Worm (Caenorhabditis elegans): ENCODE results near the gene F14F3.5.

The F14F3.5 gene

DNA sequence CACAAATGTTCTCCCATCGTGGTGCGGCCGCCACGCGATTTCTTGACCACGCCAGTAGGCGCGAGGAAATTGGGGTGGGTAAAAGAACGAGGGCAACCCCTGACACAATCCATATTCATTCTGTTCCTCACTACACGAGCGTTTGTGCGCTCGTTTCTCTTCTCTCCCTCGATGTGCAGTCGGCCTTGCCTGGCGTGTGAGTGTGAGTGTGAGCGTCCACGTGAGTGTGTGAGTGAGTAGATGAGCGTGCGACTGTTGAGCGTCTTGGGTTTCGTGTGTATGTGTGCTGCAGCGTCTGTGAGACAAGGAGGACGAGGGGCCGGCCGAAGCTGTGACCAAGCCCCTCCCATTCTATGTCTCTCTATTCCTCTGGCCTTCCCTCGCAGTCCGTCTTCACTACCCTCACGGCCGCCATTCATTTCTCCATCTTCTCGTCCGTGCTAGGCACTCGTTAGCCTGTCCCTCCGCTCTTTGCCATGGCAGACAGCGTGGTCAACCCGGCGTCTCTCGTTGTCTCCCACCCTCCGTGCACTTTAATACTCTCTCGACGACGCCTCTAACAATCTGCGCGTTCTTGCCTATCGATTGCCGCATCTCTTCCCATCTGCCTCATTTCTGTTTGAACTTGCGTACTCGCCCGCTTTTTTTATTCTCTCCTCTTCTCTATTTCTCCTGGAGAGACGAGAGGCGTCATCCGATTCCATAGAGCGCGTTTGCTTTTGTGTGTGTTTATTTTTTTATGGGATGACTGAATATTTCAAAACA is 39.5 kb upstream of the F14F3.5 start (continued):
- TF ChIP-seq sem-2 (GFP tag; optimal IDR thresholded peaks at IDR 0.05) (peak; percentile 25), blmp-1 (tag; optimal IDR thresholded peaks at IDR 0.05) (peak; percentile 33), ceh-39 (tag; optimal IDR thresholded peaks at IDR 0.05) (peak; percentile 78)

DNA sequence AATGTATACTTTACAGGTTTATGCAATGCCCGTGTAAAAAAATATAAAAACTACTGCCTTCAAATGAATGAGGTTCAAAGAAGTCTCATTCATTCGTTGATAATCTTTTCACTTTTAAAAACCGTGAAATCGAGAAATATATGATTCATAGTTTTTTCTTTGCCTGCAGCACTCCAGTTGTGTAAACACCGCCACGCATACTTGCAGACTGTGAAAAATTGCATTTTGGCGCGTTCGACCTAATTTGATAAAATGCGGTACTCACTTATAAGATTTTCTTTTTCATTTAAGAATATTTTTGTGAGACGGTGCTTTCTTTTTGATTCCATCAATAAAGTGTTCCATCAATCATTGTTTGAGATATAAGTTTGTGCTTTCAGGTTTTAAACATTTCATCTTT is 37.7 kb upstream of the F14F3.5 start:
- TF ChIP-seq ces-1 (GFP tag; optimal IDR thresholded peaks at IDR 0.05), result peak; percentile 83
- TF ChIP-seq sptf-1 (tag; optimal IDR thresholded peaks at IDR 0.05), result no peak
- no peak for TF ChIP-seq nhr-12 (tag; optimal IDR thresholded peaks at IDR 0.05)
- no peak for TF ChIP-seq ceh-83 (GFP tag; optimal IDR thresholded peaks at IDR 0.05)

DNA sequence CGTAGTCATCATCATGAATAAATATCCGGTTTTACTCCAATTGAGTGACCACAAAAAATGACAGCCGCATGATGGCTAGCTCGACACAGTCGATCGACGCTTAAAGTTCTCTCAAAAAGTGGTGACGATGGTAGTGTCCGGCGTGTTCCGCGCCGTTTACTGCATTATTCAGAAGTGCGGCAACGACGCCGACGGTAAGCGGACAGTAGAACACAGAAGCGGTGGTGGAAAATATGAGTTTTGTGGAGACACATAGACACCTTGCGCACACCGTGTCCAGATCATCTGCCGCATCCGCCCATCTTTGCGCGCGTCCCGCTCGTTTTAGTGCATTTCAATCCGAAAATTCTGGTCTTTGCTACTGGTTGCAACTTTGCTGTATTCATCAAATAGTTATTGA is 30.2 kb upstream of the F14F3.5 start, which contains the start of gene F59F5.7:
Gene F59F5.7 (plus strand): TSS at position 301 of the 400 bp plus-strand sequence.
- TF ChIP-seq mls-2 (tag; optimal IDR thresholded peaks at IDR 0.05) (no peak), ces-1 (GFP tag; optimal IDR thresholded peaks at IDR 0.05) (no peak), pha-4 (tag; optimal IDR thresholded peaks at IDR 0.05) (no peak), elt-3 (tag; optimal IDR thresholded peaks at IDR 0.05) (no peak)

DNA sequence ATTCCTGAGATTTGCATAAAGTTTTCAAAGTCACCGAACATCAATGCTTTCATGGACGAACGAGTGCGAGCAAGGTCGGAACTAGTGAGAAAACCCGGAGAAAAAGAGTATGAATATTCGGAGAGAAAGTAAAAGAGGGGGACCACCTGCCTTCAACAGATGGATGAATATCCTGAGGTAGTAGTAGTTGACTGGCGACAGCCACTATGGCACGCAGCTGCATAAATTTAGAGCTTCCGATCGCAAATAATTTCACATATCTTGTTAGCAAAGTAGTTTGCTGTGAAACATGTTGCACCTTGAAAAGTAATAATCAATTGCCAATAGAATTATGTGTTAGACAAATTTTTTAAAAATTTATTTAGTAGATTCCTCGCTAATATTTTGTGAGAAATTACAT is 27.7 kb upstream of the F14F3.5 start:
- TF ChIP-seq unc-120 (tag; optimal IDR thresholded peaks at IDR 0.05; ENCODE audit: poor library complexity, severe bottlenecking), result peak; percentile 31
- TF ChIP-seq lin-32 (GFP tag; optimal IDR thresholded peaks at IDR 0.05), result peak; percentile 52
- TF ChIP-seq mab-5 (tag; optimal IDR thresholded peaks at IDR 0.05), result no peak
- TF ChIP-seq cnd-1 (tag; optimal IDR thresholded peaks at IDR 0.05), result no peak
- peak; percentile 42 for TF ChIP-seq hlh-1 (tag; optimal IDR thresholded peaks at IDR 0.05)

DNA sequence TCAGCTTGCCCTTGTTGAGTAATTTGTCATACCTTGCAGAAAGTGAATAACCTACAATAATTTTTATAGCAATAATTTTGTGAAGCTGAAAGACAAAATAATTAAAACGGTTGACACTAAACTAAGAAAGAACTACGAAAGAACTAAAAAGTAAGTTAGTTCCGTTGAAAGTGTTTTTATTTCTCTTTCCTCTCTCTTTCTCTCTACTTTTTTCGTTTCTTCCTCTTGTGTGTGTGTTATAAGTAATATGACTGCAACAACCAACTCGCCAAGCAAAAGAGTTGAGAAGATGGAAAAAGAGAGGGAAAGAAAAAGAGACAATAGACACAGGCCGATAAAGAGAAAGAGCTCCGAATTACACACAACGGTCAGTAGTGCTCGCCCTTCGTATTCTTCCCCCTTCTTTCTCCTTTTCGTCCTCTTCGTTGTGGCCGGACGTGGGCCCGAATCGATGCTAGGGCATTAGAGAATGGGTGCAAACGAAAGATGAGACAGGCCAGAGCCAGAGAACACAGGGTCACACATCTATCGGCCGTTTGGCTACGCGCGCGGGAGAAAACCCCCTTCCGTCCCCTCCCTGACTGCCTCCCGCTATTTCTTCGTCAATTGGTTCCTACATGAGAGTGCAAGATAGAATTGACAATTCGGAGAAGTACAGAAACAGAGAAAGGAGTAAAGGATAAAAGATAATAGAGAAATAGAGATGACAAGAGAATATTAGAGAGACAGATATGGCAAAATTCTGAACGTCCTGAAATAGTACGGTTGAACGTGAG is 26.4 kb upstream of the F14F3.5 start, which contains the start of gene syd-2:
Gene syd-2 (minus strand): TSS at position 51 of the 776 bp plus-strand sequence.
- TF ChIP-seq nhr-76 (tag; optimal IDR thresholded peaks at IDR 0.05), result no peak
- peak; percentile 15 for TF ChIP-seq lsy-2 (tag; optimal IDR thresholded peaks at IDR 0.05)
- peak; percentile 81 for TF ChIP-seq cnd-1 (tag; optimal IDR thresholded peaks at IDR 0.05)
- TF ChIP-seq zip-8 (tag; optimal IDR thresholded peaks at IDR 0.05), result no peak
- TF ChIP-seq ham-2 (GFP tag; optimal IDR thresholded peaks at IDR 0.05), result peak; percentile 85
- TF ChIP-seq nhr-12 (tag; optimal IDR thresholded peaks at IDR 0.05), result no peak
- peak; percentile 54 for TF ChIP-seq hlh-1 (tag; optimal IDR thresholded peaks at IDR 0.05)
- no peak for TF ChIP-seq bed-3 (GFP tag; optimal IDR thresholded peaks at IDR 0.05)
- no peak for TF ChIP-seq snpc-4 (tag; optimal IDR thresholded peaks at IDR 0.05)
- TF ChIP-seq ceh-43 (GFP tag; optimal IDR thresholded peaks at IDR 0.05), result no peak
- TF ChIP-seq drap-1 (GFP tag; optimal IDR thresholded peaks at IDR 0.05), result peak; percentile 82
- peak; percentile 28 for TF ChIP-seq lin-13 (tag; optimal IDR thresholded peaks at IDR 0.05)
- TF ChIP-seq unc-120 (tag; optimal IDR thresholded peaks at IDR 0.05; ENCODE audit: poor library complexity, severe bottlenecking), result peak; percentile 93
- TF ChIP-seq nhr-237 (tag; optimal IDR thresholded peaks at IDR 0.05), result no peak
- peak; percentile 68 for TF ChIP-seq unc-62 (GFP tag; optimal IDR thresholded peaks at IDR 0.05)
- TF ChIP-seq mls-2 (tag; optimal IDR thresholded peaks at IDR 0.05), result peak; percentile 89
- TF ChIP-seq ceh-39 (tag; optimal IDR thresholded peaks at IDR 0.05), result peak; percentile 37
- no peak for TF ChIP-seq flh-1 (GFP tag; optimal IDR thresholded peaks at IDR 0.05)
- peak; percentile 46 for TF ChIP-seq pha-4 (tag; optimal IDR thresholded peaks at IDR 0.05)
- TF ChIP-seq ztf-11 (tag; optimal IDR thresholded peaks at IDR 0.05), result peak; percentile 64
- peak; percentile 2 for TF ChIP-seq unc-39 (tag; optimal IDR thresholded peaks at IDR 0.05)
- TF ChIP-seq ces-1 (GFP tag; optimal IDR thresholded peaks at IDR 0.05), result peak; percentile 56
- TF ChIP-seq elt-1 (tag; optimal IDR thresholded peaks at IDR 0.05; ENCODE audit: borderline replicate concordance, insufficient read depth), result no peak
- TF ChIP-seq ceh-83 (GFP tag; optimal IDR thresholded peaks at IDR 0.05), result no peak
- TF ChIP-seq sptf-1 (tag; optimal IDR thresholded peaks at IDR 0.05), result peak; percentile 83
- TF ChIP-seq nhr-28 (tag; optimal IDR thresholded peaks at IDR 0.05), result no peak
- peak; percentile 39 for TF ChIP-seq sem-2 (GFP tag; optimal IDR thresholded peaks at IDR 0.05)
- TF ChIP-seq nhr-2 (tag; optimal IDR thresholded peaks at IDR 0.05), result peak; percentile 99
- TF ChIP-seq mab-5 (tag; optimal IDR thresholded peaks at IDR 0.05), result no peak
- TF ChIP-seq elt-3 (tag; optimal IDR thresholded peaks at IDR 0.05), result no peak
- TF ChIP-seq M03D4.4 (tag; optimal IDR thresholded peaks at IDR 0.05), result peak; percentile 62
- peak; percentile 79 for TF ChIP-seq mep-1 (tag; optimal IDR thresholded peaks at IDR 0.05)
- TF ChIP-seq lin-32 (GFP tag; optimal IDR thresholded peaks at IDR 0.05), result no peak
- TF ChIP-seq blmp-1 (tag; optimal IDR thresholded peaks at IDR 0.05), result no peak
- TF ChIP-seq tbx-8 (GFP tag; optimal IDR thresholded peaks at IDR 0.05), result peak; percentile 9
